Worm (Caenorhabditis elegans) whole organism, late embryonic: ENCODE measurements around the gene acp-5.

Experiments used
- C38D4.7 ChIP-seq: fragments of 200-800 bp; sonication (Bioruptor generic); optimal IDR thresholded peaks from 2 replicates; lab custom pipeline; 2018; ENCODE audit warnings: mild to moderate bottlenecking, missing genetic modification characterization, moderate library complexity, missing compliant biosample characterization
- K02D7.2 ChIP-seq: sonication (generic microtip); optimal IDR thresholded peaks from 2 replicates; lab custom pipeline; 2017; ENCODE audit warnings: mild to moderate bottlenecking, missing genetic modification characterization, missing compliant biosample characterization
- K09A11.1 ChIP-seq: sonication (generic microtip); optimal IDR thresholded peaks from 2 replicates; lab custom pipeline; 2017; ENCODE audit warnings: antibody characterized with exemption, mild to moderate bottlenecking, missing genetic modification characterization, missing compliant biosample characterization; ENCODE audit not compliant: insufficient read depth
- Y22D7AL.16 ChIP-seq: sonication (generic microtip); optimal IDR thresholded peaks from 2 replicates; lab custom pipeline; 2016; ENCODE audit warnings: missing genetic modification characterization, missing compliant biosample characterization
- ceh-2 ChIP-seq: sonication (generic microtip); optimal IDR thresholded peaks from 2 replicates; lab custom pipeline; 2016; ENCODE audit warnings: missing genotype, missing genetic modification characterization, missing compliant biosample characterization
- ceh-24 ChIP-seq: sonication (generic microtip); optimal IDR thresholded peaks from 2 replicates; lab custom pipeline; 2016; ENCODE audit warnings: mild to moderate bottlenecking, missing genetic modification characterization, missing compliant biosample characterization
- ceh-6 ChIP-seq: fragments of 200-800 bp; sonication (Bioruptor generic); optimal IDR thresholded peaks from 2 replicates; lab custom pipeline; 2018; ENCODE audit warnings: mild to moderate bottlenecking, missing genetic modification characterization, missing compliant biosample characterization
- ceh-9 ChIP-seq: sonication (generic microtip); optimal IDR thresholded peaks from 2 replicates; lab custom pipeline; 2016; ENCODE audit warnings: mild to moderate bottlenecking, missing genetic modification characterization, inconsistent platforms, missing compliant biosample characterization
- che-1 ChIP-seq: sonication (generic microtip); optimal IDR thresholded peaks from 2 replicates; lab custom pipeline; 2016; ENCODE audit warnings: mild to moderate bottlenecking, missing genetic modification characterization, missing compliant biosample characterization
- dmd-4 ChIP-seq: sonication (generic microtip); optimal IDR thresholded peaks from 2 replicates; lab custom pipeline; 2016; ENCODE audit warnings: borderline replicate concordance, missing genetic modification characterization, missing compliant biosample characterization
- ets-4 ChIP-seq: sonication (generic microtip); optimal IDR thresholded peaks from 2 replicates; lab custom pipeline; 2016; ENCODE audit warnings: missing genetic modification characterization, missing compliant biosample characterization
- eyg-1 ChIP-seq: sonication (generic microtip); optimal IDR thresholded peaks from 2 replicates; lab custom pipeline; 2016; ENCODE audit warnings: missing genotype, missing genetic modification characterization, missing compliant biosample characterization
- pag-3 ChIP-seq: sonication (generic microtip); optimal IDR thresholded peaks from 2 replicates; lab custom pipeline; 2016; ENCODE audit warnings: missing compliant biosample characterization, missing genetic modification characterization, borderline replicate concordance
- pat-9 ChIP-seq: fragments of 200-800 bp; sonication (Bioruptor generic); optimal IDR thresholded peaks from 2 replicates; lab custom pipeline; 2018; ENCODE audit warnings: mild to moderate bottlenecking, missing genetic modification characterization, moderate library complexity, missing compliant biosample characterization
- pax-1 ChIP-seq: fragments of 150-350 bp; optimal IDR thresholded peaks from 2 replicates; lab custom pipeline; 2014; ENCODE audit warnings: missing biosample characterization, missing genetic modification characterization
- pqm-1 ChIP-seq: sonication (generic microtip); optimal IDR thresholded peaks from 2 replicates; lab custom pipeline; 2016; ENCODE audit warnings: missing genetic modification characterization, missing compliant biosample characterization
- pros-1 ChIP-seq: fragments of 150-350 bp; optimal IDR thresholded peaks from 2 replicates; lab custom pipeline; 2014; ENCODE audit warnings: missing biosample characterization, missing genetic modification reagents, missing genetic modification characterization
- ref-2 ChIP-seq: sonication (generic microtip); optimal IDR thresholded peaks from 2 replicates; lab custom pipeline; 2016; ENCODE audit warnings: missing genetic modification characterization, missing compliant biosample characterization
- unc-42 ChIP-seq: sonication (generic microtip); optimal IDR thresholded peaks from 2 replicates; lab custom pipeline; 2016; ENCODE audit warnings: missing genotype, missing genetic modification characterization, missing compliant biosample characterization
- unc-55 ChIP-seq: sonication (generic microtip); optimal IDR thresholded peaks from 2 replicates; lab custom pipeline; 2017; ENCODE audit warnings: missing biosample characterization, missing genetic modification reagents, missing genetic modification characterization

The acp-5 gene

DNA sequence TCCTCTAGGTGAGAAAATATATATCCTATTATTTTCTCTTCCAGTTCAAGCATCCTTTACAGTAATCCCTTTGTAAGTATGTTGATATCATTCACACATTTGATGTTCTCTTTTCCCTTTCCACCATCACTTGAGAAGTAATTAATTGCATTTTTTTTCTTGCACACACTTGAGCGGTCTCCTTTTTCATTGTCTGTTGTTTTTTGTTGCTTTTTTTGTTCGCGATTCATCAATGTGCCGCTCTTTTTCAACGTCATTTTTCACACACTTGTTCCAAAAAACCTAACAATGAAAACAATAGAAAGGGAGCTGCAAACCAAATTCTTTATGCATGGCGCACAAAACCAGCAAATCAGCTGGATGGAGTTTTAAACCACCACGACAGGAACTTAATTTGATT lies 46.3 kb downstream of the acp-5 start, which contains the start of gene F49E10.4:
F49E10.4 (plus strand) TSS at position 301 of the 400 bp plus-strand sequence.
- TF ChIP-seq ceh-9 (tag; lab: Kevin White, UChicago), result no peak
- TF ChIP-seq pat-9 (tag; lab: Kevin White, UChicago), result no peak
- TF ChIP-seq eyg-1 (tag; lab: Kevin White, UChicago), result no peak
- no peak for TF ChIP-seq Y22D7AL.16 (tag; lab: Kevin White, UChicago)
- no peak for TF ChIP-seq unc-55
- TF ChIP-seq C38D4.7 (GFP tag; lab: Kevin White, UChicago), result no peak
- TF ChIP-seq ets-4 (tag; lab: Kevin White, UChicago), result no peak
- TF ChIP-seq pros-1 (tag; lab: Kevin White, UChicago), result no peak
- no peak for TF ChIP-seq ceh-6 (GFP tag; lab: Kevin White, UChicago)
- TF ChIP-seq K09A11.1, result no peak
- no peak for TF ChIP-seq pag-3 (tag; lab: Kevin White, UChicago)
- TF ChIP-seq ceh-24 (tag; lab: Kevin White, UChicago), result no peak
- TF ChIP-seq pqm-1 (tag; lab: Kevin White, UChicago), result no peak
- no peak for TF ChIP-seq ref-2
- TF ChIP-seq pax-1, result no peak
- TF ChIP-seq che-1 (tag; lab: Kevin White, UChicago), result no peak
- no peak for TF ChIP-seq ceh-2 (tag; lab: Kevin White, UChicago)
- TF ChIP-seq K02D7.2 (tag; lab: Kevin White, UChicago), result no peak
- TF ChIP-seq dmd-4 (tag; lab: Kevin White, UChicago), result no peak

DNA sequence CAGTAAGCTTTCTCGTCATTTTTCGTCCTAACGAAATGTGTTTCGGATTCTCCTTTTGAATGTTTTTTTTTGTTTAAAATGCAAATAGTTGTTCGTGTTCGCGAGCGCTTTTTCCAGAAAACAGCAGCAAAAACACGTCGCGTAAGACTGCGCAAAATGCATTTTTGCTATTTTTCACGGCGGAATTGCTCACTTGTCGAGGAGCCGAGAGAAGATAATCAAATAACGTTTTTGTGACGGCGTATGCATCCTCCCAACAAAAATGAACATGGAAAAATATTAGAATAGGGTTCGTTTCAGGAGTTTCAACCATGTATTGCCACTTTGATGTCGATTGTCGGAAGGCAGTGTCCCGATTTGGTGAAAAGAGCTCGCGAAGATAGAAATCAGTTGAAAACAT lies 47.8 kb downstream of the acp-5 start:
- TF ChIP-seq unc-42 (tag; lab: Kevin White, UChicago), result peak; percentile 4
- no peak for TF ChIP-seq unc-55
- TF ChIP-seq pax-1, result no peak
